Worm (Caenorhabditis elegans) whole organism, L4 larva: ENCODE results near the gene scl-20.

Source experiments
- ZK546.5 ChIP-seq, 2 experiments: sonication (generic microtip); optimal IDR thresholded peaks; 2 replicates each; lab custom pipeline; 2017; ENCODE audit warnings: missing biosample characterization in 2 of 2, missing genetic modification characterization in 2 of 2
- gei-8 ChIP-seq: fragments of 200-800 bp; sonication (Bioruptor generic); optimal IDR thresholded peaks from 2 replicates; lab custom pipeline; 2018; ENCODE audit warnings: mild to moderate bottlenecking, missing genetic modification characterization, missing compliant biosample characterization

DNA sequence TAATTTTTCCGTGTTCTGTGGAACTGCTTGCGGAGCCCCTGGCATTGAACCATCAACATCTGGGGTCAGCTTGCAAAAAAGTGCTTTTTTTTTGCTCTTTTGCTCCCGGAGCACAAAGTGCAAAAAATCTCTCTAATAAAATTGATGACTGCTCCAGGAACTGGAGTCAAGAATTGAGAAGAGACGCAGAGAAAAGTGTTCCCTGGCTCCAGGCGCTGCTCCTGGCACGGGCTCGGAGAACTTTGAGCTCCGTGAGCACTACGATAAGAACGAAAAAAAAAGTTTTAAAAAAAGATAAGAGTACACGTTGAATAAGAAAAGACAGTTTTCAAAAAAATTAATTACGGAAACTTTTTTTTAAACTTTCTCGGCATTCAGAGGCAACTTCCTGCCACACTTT, 48.5 kb upstream of the scl-20 start:
- TF ChIP-seq ZK546.5 (tag; optimal IDR thresholded peaks at IDR 0.05; lab: Kevin White, UChicago) (no peak), gei-8 (GFP tag; lab: Kevin White, UChicago) (no peak)
